Fruit fly (Drosophila melanogaster): ENCODE results near the gene CG11122.
A peak's percentile ranks its signal among the peaks of the same experiment; 100 is the strongest.

Gene CG11122

dm6 chrX:11092201-11092600 lies 32.3 kb downstream of the CG11122 start, which contains the start of gene CG2061 (continued):
- TF ChIP-seq CG13775 (GFP tag; optimal IDR thresholded peaks at IDR 0.05), result no peak
- no peak for TF ChIP-seq Nf-YA (GFP tag; IDR thresholded peaks at IDR 0.05)
- peak; percentile 66 for TF ChIP-seq inv (GFP tag; IDR thresholded peaks at IDR 0.05; ENCODE audit: partially characterized antibody)
- TF ChIP-seq CG6689 (GFP tag; IDR thresholded peaks at IDR 0.05), result no peak
- peak in 1 of 2 experiments; percentile 14 for TF ChIP-seq Pdp1 (GFP tag; optimal IDR thresholded peaks at IDR 0.05)
- TF ChIP-seq HLH3B (GFP tag; IDR thresholded peaks at IDR 0.05), result no peak
- no peak for TF ChIP-seq CG31365 (tag; optimal IDR thresholded peaks at IDR 0.05)
- TF ChIP-seq Opbp (GFP tag; IDR thresholded peaks at IDR 0.05; ENCODE audit: partially characterized antibody), result peak; percentile 52; the same call in 1 of the 3 replicates
- no peak for TF ChIP-seq org-1 (GFP tag; optimal IDR thresholded peaks at IDR 0.05)
- TF ChIP-seq CG10979 (tag; optimal IDR thresholded peaks at IDR 0.05), result no peak
- no peak for TF ChIP-seq CG14965 (GFP tag; optimal IDR thresholded peaks at IDR 0.05; ENCODE audit: borderline replicate concordance)
- TF ChIP-seq CG10462 (GFP tag; optimal IDR thresholded peaks at IDR 0.05), result no peak
- no peak for TF ChIP-seq crol (GFP tag; IDR thresholded peaks at IDR 0.05)
- TF ChIP-seq cwo (GFP tag; optimal IDR thresholded peaks at IDR 0.05), result no peak
- TF ChIP-seq Sry-δ (GFP tag; optimal IDR thresholded peaks at IDR 0.05), result peak; percentile 56
- no peak for TF ChIP-seq CG7928 (GFP tag; optimal IDR thresholded peaks at IDR 0.05)

DNA sequence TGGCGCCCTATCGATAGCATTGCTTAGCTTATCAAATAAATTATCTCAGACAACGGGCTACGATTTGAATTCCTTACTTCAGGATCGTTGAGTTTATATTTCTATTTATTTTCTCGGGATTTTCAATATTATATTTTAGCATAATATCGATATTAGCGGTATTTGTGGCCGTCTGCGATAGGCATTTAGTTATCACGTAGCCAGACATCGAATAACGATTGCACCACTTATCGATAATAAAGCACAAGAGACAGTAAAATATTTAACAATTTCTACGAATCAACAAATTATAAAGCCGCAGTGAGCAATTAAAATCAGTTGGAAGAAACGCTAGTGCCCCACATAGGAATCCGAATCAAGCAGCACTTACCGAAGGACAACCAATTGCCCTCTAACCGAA lies 34.4 kb downstream of the CG11122 start, which contains the start of gene CG2076:
TSS of gene CG2076 (plus strand) at position 50 of the 400 bp plus-strand sequence.
- TF ChIP-seq CG2129 (GFP tag; IDR thresholded peaks at IDR 0.05; ENCODE audit: partially characterized antibody), result peak; percentile 23; the same call in 1 of the 2 replicates
- TF ChIP-seq lbe (GFP tag; optimal IDR thresholded peaks at IDR 0.05), result peak; percentile 6
- TF ChIP-seq MESR4 (GFP tag; optimal IDR thresholded peaks at IDR 0.05), result peak; percentile 28
- TF ChIP-seq vnd (GFP tag; IDR thresholded peaks at IDR 0.05; ENCODE audit: partially characterized antibody), result peak; percentile 92
- TF ChIP-seq Med (GFP tag), result peak; percentile 24
- TF ChIP-seq CG34224 (GFP tag; IDR thresholded peaks at IDR 0.05; ENCODE audit: partially characterized antibody), result peak; percentile 93
- TF ChIP-seq trem (tag; optimal IDR thresholded peaks at IDR 0.05), result peak; percentile 30
- TF ChIP-seq sens (GFP tag), result peak; percentile 41
- peak; percentile 94 for TF ChIP-seq CG7963 (GFP tag; IDR thresholded peaks at IDR 0.05; ENCODE audit: partially characterized antibody)
- no peak for TF ChIP-seq CkIIα-i1 (GFP tag; IDR thresholded peaks at IDR 0.05)
- peak; percentile 82 for TF ChIP-seq E2f2 (GFP tag; IDR thresholded peaks at IDR 0.05)
- TF ChIP-seq CG6791 (GFP tag; IDR thresholded peaks at IDR 0.05; ENCODE audit: partially characterized antibody), result peak; percentile 92
- TF ChIP-seq gcm (GFP tag; optimal IDR thresholded peaks at IDR 0.05), result no peak
- TF ChIP-seq mld (GFP tag; IDR thresholded peaks at IDR 0.05; ENCODE audit: partially characterized antibody), result peak; percentile 82
- peak; percentile 93 for TF ChIP-seq CG11560 (tag; IDR thresholded peaks at IDR 0.05)
- TF ChIP-seq Fer2 (tag; optimal IDR thresholded peaks at IDR 0.05), result no peak
- no peak for TF ChIP-seq CG8089 (GFP tag; optimal IDR thresholded peaks at IDR 0.05)
- peak; percentile 89 for TF ChIP-seq CG16813 (GFP tag; IDR thresholded peaks at IDR 0.05; ENCODE audit: partially characterized antibody)
- TF ChIP-seq Dref (GFP tag; IDR thresholded peaks at IDR 0.05), result peak; percentile 87
- no peak for TF ChIP-seq CG17361 (GFP tag; IDR thresholded peaks at IDR 0.05)
- TF ChIP-seq amos (GFP tag; IDR thresholded peaks at IDR 0.05; ENCODE audit: partially characterized antibody), result peak; percentile 84
- peak; percentile 93 for TF ChIP-seq sna (GFP tag; IDR thresholded peaks at IDR 0.05; ENCODE audit: partially characterized antibody)
- peak; percentile 90 for TF ChIP-seq bbx (GFP tag; IDR thresholded peaks at IDR 0.05; ENCODE audit: partially characterized antibody)
- TF ChIP-seq Bgb (GFP tag; IDR thresholded peaks at IDR 0.05; ENCODE audit: partially characterized antibody), result peak; percentile 92
- peak; percentile 84 for TF ChIP-seq unc-4 (GFP tag; IDR thresholded peaks at IDR 0.05; ENCODE audit: partially characterized antibody)
- TF ChIP-seq pzg (GFP tag; optimal IDR thresholded peaks at IDR 0.05), result peak; percentile 56
- peak; percentile 22 for TF ChIP-seq nmo (GFP tag; optimal IDR thresholded peaks at IDR 0.05)
- TF ChIP-seq BEAF-32 (GFP tag; optimal IDR thresholded peaks at IDR 0.05), result peak; percentile 81
- no peak for TF ChIP-seq CG32532 (GFP tag; IDR thresholded peaks at IDR 0.05)
- TF ChIP-seq vvl (GFP tag; IDR thresholded peaks at IDR 0.05), result 0 out of 2 replicates have a peak, but pooled peaks have one; percentile 11
- TF ChIP-seq ato (GFP tag; IDR thresholded peaks at IDR 0.05; ENCODE audit: partially characterized antibody), result peak; percentile 83
- peak; percentile 14 for TF ChIP-seq gfzf (GFP tag; optimal IDR thresholded peaks at IDR 0.05)

All from whole organism, embryonic.